Fruit fly (Drosophila melanogaster) whole organism, embryonic: ENCODE data around the gene Cont.
A peak's percentile ranks its signal among the peaks of the same experiment; 100 is the strongest.

Experiments used
- CG5180 ChIP-seq: fragments of 200-800 bp; sonication (Bioruptor generic); optimal IDR thresholded peaks from 3 replicates; lab custom pipeline; 2017; ENCODE audit warnings: missing biosample characterization, missing genetic modification characterization, mild to moderate bottlenecking, moderate library complexity, missing genetic modification reagents
- CG8281 ChIP-seq: fragments of 200-800 bp; sonication (Bioruptor generic); optimal IDR thresholded peaks from 2 replicates; lab custom pipeline; 2018; ENCODE audit warnings: missing biosample characterization, mild to moderate bottlenecking, missing genetic modification characterization, moderate library complexity
- CG9437 ChIP-seq: fragments of 200-800 bp; sonication (Bioruptor generic); optimal IDR thresholded peaks from 2 replicates; lab custom pipeline; 2018; ENCODE audit warnings: missing biosample characterization, mild to moderate bottlenecking, missing genetic modification characterization
- CG9797 ChIP-seq: fragments of 200-800 bp; sonication (Bioruptor generic); optimal IDR thresholded peaks from 3 replicates; lab custom pipeline; 2018; ENCODE audit warnings: missing biosample characterization, mild to moderate bottlenecking, missing genetic modification characterization
- Spps ChIP-seq: fragments of 200-800 bp; sonication (Bioruptor generic); optimal IDR thresholded peaks from 2 replicates; lab custom pipeline; 2018; ENCODE audit warnings: missing biosample characterization, mild to moderate bottlenecking, missing genetic modification characterization
- Sry-δ ChIP-seq: fragments of 200-800 bp; sonication (Bioruptor generic); optimal IDR thresholded peaks from 2 replicates; lab custom pipeline; 2016; ENCODE audit warnings: missing biosample characterization, missing genetic modification characterization
- ci ChIP-seq: fragments of 200-800 bp; sonication (Bioruptor generic); IDR thresholded peaks from 3 replicates; pipeline ENCODE4 v1.3.6; 2022; ENCODE audit warnings: missing biosample characterization, missing genetic modification characterization
- hbn ChIP-seq: fragments of 200-800 bp; sonication (Bioruptor generic); IDR thresholded peaks from 2 replicates; pipeline ENCODE4 v1.3.6; 2022; ENCODE audit warnings: missing biosample characterization, missing genetic modification characterization; ENCODE audit not compliant: partially characterized antibody
- hkb ChIP-seq, 2 experiments: fragments of 200-800 bp in 1 of 2; fragments of >200 bp in 1 of 2; sonication (Bioruptor generic) in 1 of 2; IDR thresholded peaks in 1 of 2; optimal IDR thresholded peaks in 1 of 2; 2 replicates each; pipeline versions ENCODE4 v1.3.6 to Lab custom; 2017 to 2022; ENCODE audit warnings: missing biosample characterization in 1 of 2, missing genetic modification characterization in 1 of 2
- ind ChIP-seq: fragments of 200-800 bp; sonication (Bioruptor generic); optimal IDR thresholded peaks from 3 replicates; lab custom pipeline; 2016; ENCODE audit warnings: missing biosample characterization, missing genetic modification characterization
- insv ChIP-seq, 2 experiments: fragments of 200-800 bp; sonication (Bioruptor generic); optimal IDR thresholded peaks; 3 replicates each; lab custom pipeline; 2016 to 2018; ENCODE audit warnings: missing biosample characterization in 2 of 2, missing genetic modification characterization in 2 of 2
- lola ChIP-seq, 3 experiments: fragments of >200 bp in 2 of 3; fragments of 200-800 bp in 1 of 3; sonication (Bioruptor generic) in 1 of 3; optimal IDR thresholded peaks; 2 replicates each; lab custom pipeline; 2017 to 2019; ENCODE audit warnings: missing biosample characterization in 3 of 3, missing genetic modification characterization in 3 of 3, mild to moderate bottlenecking in 1 of 3, moderate library complexity in 1 of 3
- vnd ChIP-seq: fragments of 200-800 bp; sonication (Bioruptor generic); IDR thresholded peaks from 3 replicates; pipeline ENCODE4 v1.3.6; 2022; ENCODE audit warnings: missing biosample characterization, missing genetic modification characterization; ENCODE audit not compliant: partially characterized antibody

- TF ChIP-seq vnd (GFP tag; lab: Robert Waterston, UW) (no peak), hkb (optimal IDR thresholded peaks at IDR 0.05; lab: Kevin White, UChicago) (no peak), hkb (GFP tag; IDR thresholded peaks at IDR 0.05; lab: Robert Waterston, UW) (0 out of 2 replicates have a peak, but pooled peaks have one; percentile 13), lola (GFP tag; optimal IDR thresholded peaks at IDR 0.05; lab: Kevin White, UChicago) (no peak), insv (GFP tag; optimal IDR thresholded peaks at IDR 0.05; lab: Kevin White, UChicago) (no peak), CG9797 (GFP tag; lab: Kevin White, UChicago) (no peak), CG5180 (GFP tag; lab: Kevin White, UChicago) (peak; percentile 83), Spps (tag; lab: Kevin White, UChicago) (no peak), ind (GFP tag; lab: Kevin White, UChicago) (no peak), CG8281 (tag; lab: Kevin White, UChicago) (no peak), CG9437 (GFP tag; lab: Kevin White, UChicago) (no peak), hbn (GFP tag; lab: Robert Waterston, UW) (no peak), ci (0 out of 3 replicates have a peak, but pooled peaks have one; percentile 34), Sry-δ (GFP tag; lab: Kevin White, UChicago) (no peak)
Observed at dm6 chr3R:4394117-4394516, 13.0 kb downstream of the Cont start, which contains the start of gene CG34112.
